Worm (Caenorhabditis elegans) whole organism, early embryonic: Measurements from ENCODE around the gene nhr-25.

Experiments used
- B0310.2 ChIP-seq: sonication (generic microtip); optimal IDR thresholded peaks from 2 replicates; lab custom pipeline; 2016; ENCODE audit warnings: mild to moderate bottlenecking, missing genetic modification characterization, missing compliant biosample characterization
- F13C5.2 ChIP-seq: sonication (generic microtip); optimal IDR thresholded peaks from 2 replicates; lab custom pipeline; 2017; ENCODE audit warnings: mild to moderate bottlenecking, missing genetic modification characterization, inconsistent platforms, missing compliant biosample characterization
- aly-1 ChIP-seq: sonication (generic microtip); optimal IDR thresholded peaks from 2 replicates; lab custom pipeline; 2016; ENCODE audit warnings: missing genetic modification characterization, missing compliant biosample characterization
- ama-1 ChIP-seq: fragments of 150-350 bp; optimal IDR thresholded peaks from 2 replicates; lab custom pipeline; 2014
- ceh-13 ChIP-seq: fragments of 200-800 bp; sonication (Bioruptor generic); optimal IDR thresholded peaks from 2 replicates; lab custom pipeline; 2018; ENCODE audit warnings: mild to moderate bottlenecking, missing genetic modification characterization, missing compliant biosample characterization
- ceh-36 ChIP-seq: sonication (generic microtip); optimal IDR thresholded peaks from 2 replicates; lab custom pipeline; 2016; ENCODE audit warnings: missing genetic modification characterization, inconsistent platforms, missing compliant biosample characterization
- ets-7 ChIP-seq: sonication (generic microtip); optimal IDR thresholded peaks from 2 replicates; lab custom pipeline; 2016; ENCODE audit warnings: missing genotype, missing genetic modification characterization, missing compliant biosample characterization
- flt-1 ChIP-seq: fragments of 200-800 bp; sonication (Bioruptor generic); IDR thresholded peaks from 2 replicates; pipeline ENCODE4 v1.3.6; 2022; ENCODE audit warnings: missing genetic modification characterization, missing compliant biosample characterization
- hmbx-1 ChIP-seq: sonication (generic microtip); optimal IDR thresholded peaks from 2 replicates; lab custom pipeline; 2016; ENCODE audit warnings: mild to moderate bottlenecking, missing genetic modification characterization, missing compliant biosample characterization
- hmg-4 ChIP-seq: fragments of 200-800 bp; sonication (Bioruptor generic); optimal IDR thresholded peaks from 2 replicates; lab custom pipeline; 2018; ENCODE audit warnings: mild to moderate bottlenecking, missing genetic modification characterization, missing compliant biosample characterization
- hnd-1 ChIP-seq: sonication (generic microtip); optimal IDR thresholded peaks from 2 replicates; lab custom pipeline; 2016; ENCODE audit warnings: missing genetic modification characterization, missing compliant biosample characterization
- pes-1 ChIP-seq: fragments of 200-800 bp; sonication (Bioruptor generic); IDR thresholded peaks from 2 replicates; pipeline ENCODE4 v1.3.6; 2022; ENCODE audit warnings: missing genetic modification reagents, missing genetic modification characterization, missing compliant biosample characterization
- scrt-1 ChIP-seq: fragments of 200-800 bp; sonication (Bioruptor generic); IDR thresholded peaks from 2 replicates; pipeline ENCODE4 v1.3.6; 2022; ENCODE audit warnings: missing genetic modification characterization, missing compliant biosample characterization
- sea-1 ChIP-seq: fragments of 200-800 bp; sonication (Bioruptor generic); conservative IDR thresholded peaks from 2 replicates; pipeline ENCODE4 v1.3.6; 2022; ENCODE audit warnings: missing genetic modification characterization, missing compliant biosample characterization
- tbx-11 ChIP-seq: fragments of 200-800 bp; sonication (Bioruptor generic); IDR thresholded peaks from 2 replicates; pipeline ENCODE4 v1.3.6; 2022; ENCODE audit warnings: missing genetic modification characterization, missing compliant biosample characterization
- tbx-37 ChIP-seq: fragments of 200-800 bp; sonication (Bioruptor generic); conservative IDR thresholded peaks from 2 replicates; pipeline ENCODE4 v1.3.6; 2022; ENCODE audit warnings: missing genetic modification reagents, missing genetic modification characterization, missing compliant biosample characterization
- tra-4 ChIP-seq: sonication (generic microtip); optimal IDR thresholded peaks from 2 replicates; lab custom pipeline; 2017; ENCODE audit warnings: missing genetic modification characterization, missing compliant biosample characterization

The nhr-25 gene

ce11 chrX:13006734-13007133 lies 1.6 kb upstream of the nhr-25 start:
- TF ChIP-seq scrt-1, result no peak
- no peak for TF ChIP-seq B0310.2 (tag; lab: Kevin White, UChicago)
- no peak for TF ChIP-seq aly-1 (tag; lab: Kevin White, UChicago)
- TF ChIP-seq hmg-4 (GFP tag; lab: Kevin White, UChicago), result no peak
- TF ChIP-seq tbx-37, result no peak
- TF ChIP-seq tra-4 (tag; lab: Kevin White, UChicago), result no peak
- no peak for TF ChIP-seq sea-1 (GFP tag; lab: Robert Waterston, UW)
- TF ChIP-seq tbx-11 (GFP tag; lab: Robert Waterston, UW), result no peak
- TF ChIP-seq flt-1, result no peak
- TF ChIP-seq ceh-36 (tag; lab: Kevin White, UChicago), result no peak
- TF ChIP-seq hmbx-1 (tag; lab: Kevin White, UChicago), result no peak
- TF ChIP-seq pes-1 (GFP tag; lab: Robert Waterston, UW), result no peak
- no peak for TF ChIP-seq ets-7
- TF ChIP-seq F13C5.2 (tag; lab: Kevin White, UChicago), result no peak

ce11 chrX:13008895-13009294 lies 602 bp downstream of the nhr-25 start:
- TF ChIP-seq tbx-37 (no peak), hmbx-1 (tag; lab: Kevin White, UChicago) (no peak), hnd-1 (tag; lab: Kevin White, UChicago) (no peak), F13C5.2 (tag; lab: Kevin White, UChicago) (no peak), ceh-36 (tag; lab: Kevin White, UChicago) (no peak)

- no peak for TF ChIP-seq aly-1 (tag; lab: Kevin White, UChicago)
- TF ChIP-seq F13C5.2 (tag; lab: Kevin White, UChicago), result no peak
- TF ChIP-seq scrt-1, result no peak
- TF ChIP-seq pes-1 (GFP tag; lab: Robert Waterston, UW), result no peak
- TF ChIP-seq ceh-13 (GFP tag; lab: Kevin White, UChicago), result no peak
- no peak for TF ChIP-seq ceh-36 (tag; lab: Kevin White, UChicago)
- no peak for TF ChIP-seq flt-1
Measured at ce11 chrX:13009645-13010044, 1.4 kb downstream of the nhr-25 start.

ce11 chrX:13011897-13012296 lies 3.6 kb downstream of the nhr-25 start:
- TF ChIP-seq ets-7, result no peak
- no peak for TF ChIP-seq ceh-36 (tag; lab: Kevin White, UChicago)
- TF ChIP-seq ama-1 (lab: Kevin White, UChicago), result no peak
- TF ChIP-seq pes-1 (GFP tag; lab: Robert Waterston, UW), result no peak
- TF ChIP-seq hnd-1 (tag; lab: Kevin White, UChicago), result no peak
- no peak for TF ChIP-seq sea-1 (GFP tag; lab: Robert Waterston, UW)
- no peak for TF ChIP-seq scrt-1
- TF ChIP-seq ceh-13 (GFP tag; lab: Kevin White, UChicago), result no peak
- no peak for TF ChIP-seq B0310.2 (tag; lab: Kevin White, UChicago)
- TF ChIP-seq aly-1 (tag; lab: Kevin White, UChicago), result no peak
- TF ChIP-seq flt-1, result no peak
- TF ChIP-seq tra-4 (tag; lab: Kevin White, UChicago), result no peak
- TF ChIP-seq hmg-4 (GFP tag; lab: Kevin White, UChicago), result no peak

- TF ChIP-seq tra-4 (tag; lab: Kevin White, UChicago), result no peak
- TF ChIP-seq sea-1 (GFP tag; lab: Robert Waterston, UW), result no peak
- no peak for TF ChIP-seq tbx-37
- TF ChIP-seq B0310.2 (tag; lab: Kevin White, UChicago), result no peak
- no peak for TF ChIP-seq aly-1 (tag; lab: Kevin White, UChicago)
- TF ChIP-seq F13C5.2 (tag; lab: Kevin White, UChicago), result no peak
- no peak for TF ChIP-seq ceh-13 (GFP tag; lab: Kevin White, UChicago)
- no peak for TF ChIP-seq scrt-1
- no peak for TF ChIP-seq flt-1
- TF ChIP-seq ama-1 (lab: Kevin White, UChicago), result no peak
Measured at ce11 chrX:13014341-13014740, 6.0 kb downstream of the nhr-25 start.

ce11 chrX:13016290-13016689 lies 8.0 kb downstream of the nhr-25 start:
- no peak for TF ChIP-seq F13C5.2 (tag; lab: Kevin White, UChicago)
- no peak for TF ChIP-seq B0310.2 (tag; lab: Kevin White, UChicago)
- TF ChIP-seq tbx-37, result no peak
- TF ChIP-seq flt-1, result no peak
- no peak for TF ChIP-seq tra-4 (tag; lab: Kevin White, UChicago)
- no peak for TF ChIP-seq ets-7
- no peak for TF ChIP-seq hnd-1 (tag; lab: Kevin White, UChicago)
- TF ChIP-seq sea-1 (GFP tag; lab: Robert Waterston, UW), result no peak
- no peak for TF ChIP-seq hmg-4 (GFP tag; lab: Kevin White, UChicago)
- TF ChIP-seq hmbx-1 (tag; lab: Kevin White, UChicago), result no peak
- no peak for TF ChIP-seq scrt-1
- no peak for TF ChIP-seq ceh-13 (GFP tag; lab: Kevin White, UChicago)
- no peak for TF ChIP-seq pes-1 (GFP tag; lab: Robert Waterston, UW)
- TF ChIP-seq aly-1 (tag; lab: Kevin White, UChicago), result no peak
- no peak for TF ChIP-seq tbx-11 (GFP tag; lab: Robert Waterston, UW)

- TF ChIP-seq ceh-36 (tag; lab: Kevin White, UChicago) (no peak), F13C5.2 (tag; lab: Kevin White, UChicago) (no peak), hnd-1 (tag; lab: Kevin White, UChicago) (no peak), ama-1 (lab: Kevin White, UChicago) (no peak), ceh-13 (GFP tag; lab: Kevin White, UChicago) (no peak), tbx-11 (GFP tag; lab: Robert Waterston, UW) (no peak), flt-1 (no peak), aly-1 (tag; lab: Kevin White, UChicago) (no peak), pes-1 (GFP tag; lab: Robert Waterston, UW) (no peak), tra-4 (tag; lab: Kevin White, UChicago) (no peak), hmbx-1 (tag; lab: Kevin White, UChicago) (no peak), B0310.2 (tag; lab: Kevin White, UChicago) (no peak), tbx-37 (no peak), sea-1 (GFP tag; lab: Robert Waterston, UW) (no peak), scrt-1 (no peak), hmg-4 (GFP tag; lab: Kevin White, UChicago) (no peak)
Measured at ce11 chrX:13021446-13021845, 13.2 kb downstream of the nhr-25 start.
